Fruit fly (Drosophila melanogaster) whole organism, pupa: Measurements from ENCODE around the gene Ret.

Source experiments
- CG12605 ChIP-seq: fragments of 200-800 bp; sonication (Bioruptor generic); IDR thresholded peaks from 2 replicates; pipeline ENCODE4 v1.3.6; 2022; ENCODE audit warnings: missing biosample characterization, missing genetic modification characterization
- CG13204 ChIP-seq: fragments of 200-800 bp; sonication (Bioruptor generic); optimal IDR thresholded peaks from 2 replicates; lab custom pipeline; 2018; ENCODE audit warnings: missing biosample characterization, mild to moderate bottlenecking, missing genetic modification characterization, moderate library complexity
- CG32121 ChIP-seq: fragments of 200-800 bp; sonication (Bioruptor generic); IDR thresholded peaks from 2 replicates; pipeline ENCODE4 v1.3.6; 2022; ENCODE audit warnings: missing biosample characterization, missing genetic modification characterization
- EcR ChIP-seq: fragments of 200-800 bp; sonication (Bioruptor generic); optimal IDR thresholded peaks from 3 replicates; lab custom pipeline; 2019; ENCODE audit warnings: missing biosample characterization, missing genetic modification characterization, mild to moderate bottlenecking, moderate library complexity, missing genetic modification reagents
- Snoo ChIP-seq: fragments of 200-800 bp; sonication (Bioruptor generic); optimal IDR thresholded peaks from 3 replicates; lab custom pipeline; 2017; ENCODE audit warnings: missing biosample characterization, mild to moderate bottlenecking, missing genetic modification characterization, inconsistent platforms
- fd96Ca ChIP-seq: fragments of 200-800 bp; sonication (Bioruptor generic); IDR thresholded peaks from 3 replicates; pipeline ENCODE4 v1.3.6; 2022; ENCODE audit warnings: missing biosample characterization, missing genetic modification characterization
- gl ChIP-seq: fragments of 200-800 bp; sonication (Bioruptor generic); optimal IDR thresholded peaks from 2 replicates; lab custom pipeline; 2018; ENCODE audit warnings: missing biosample characterization, mild to moderate bottlenecking, missing genetic modification characterization
- rn ChIP-seq: fragments of 200-800 bp; sonication (Bioruptor generic); IDR thresholded peaks from 2 replicates; pipeline ENCODE4 v1.3.6; 2022; ENCODE audit warnings: missing biosample characterization, missing genetic modification characterization

DNA sequence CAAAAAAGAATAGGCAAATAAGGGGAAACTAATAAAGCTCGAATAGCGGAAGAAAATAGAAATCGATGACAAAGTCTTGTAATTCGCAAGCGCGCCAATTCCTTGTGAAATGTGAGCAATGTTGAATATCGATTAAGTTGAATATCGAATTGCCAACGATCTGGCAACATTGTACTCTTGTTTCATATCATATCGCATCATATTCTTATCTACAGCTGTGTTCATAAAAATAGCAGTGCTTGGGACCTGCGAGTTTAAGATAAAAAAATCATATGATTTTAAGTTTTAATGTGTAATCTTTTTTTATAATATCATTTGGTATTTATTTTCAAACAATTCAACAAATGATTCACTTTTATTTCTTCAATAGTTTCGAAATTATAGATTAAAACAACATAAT is 49.5 kb downstream of the Ret start:
- TF ChIP-seq gl (no peak), EcR (GFP tag; lab: Kevin White, UChicago) (no peak), rn (GFP tag; lab: Robert Waterston, UW) (no peak), fd96Ca (GFP tag; lab: Robert Waterston, UW) (no peak), CG32121 (GFP tag; lab: Robert Waterston, UW) (no peak), Snoo (tag; lab: Kevin White, UChicago) (peak; percentile 32), CG13204 (no peak), CG12605 (GFP tag; lab: Robert Waterston, UW) (peak; percentile 55)
